Fruit fly (Drosophila melanogaster) whole organism, adult: Measurements from ENCODE around the gene CG10663.

Experiments
- CG11617 ChIP-seq: fragments of 200-800 bp; sonication (Bioruptor generic); optimal IDR thresholded peaks from 2 replicates; lab custom pipeline; 2017; ENCODE audit warnings: mild to moderate bottlenecking, missing biosample characterization, missing genetic modification reagents, missing genetic modification characterization
- CG12768 ChIP-seq: fragments of 200-800 bp; sonication (Bioruptor generic); optimal IDR thresholded peaks from 2 replicates; lab custom pipeline; 2017; ENCODE audit warnings: missing biosample characterization, missing genetic modification characterization, mild to moderate bottlenecking, moderate library complexity, missing genetic modification reagents
- CG14711 ChIP-seq: fragments of 200-800 bp; sonication (Bioruptor generic); optimal IDR thresholded peaks from 2 replicates; lab custom pipeline; 2018; ENCODE audit warnings: missing biosample characterization, mild to moderate bottlenecking, missing genetic modification characterization, moderate library complexity
- CG1620 ChIP-seq: fragments of 200-800 bp; sonication (Bioruptor generic); optimal IDR thresholded peaks from 2 replicates; lab custom pipeline; 2016; ENCODE audit warnings: missing biosample characterization, missing genetic modification characterization
- CG33017 ChIP-seq: fragments of 200-800 bp; sonication (Bioruptor generic); optimal IDR thresholded peaks from 2 replicates; lab custom pipeline; 2018; ENCODE audit warnings: missing biosample characterization, mild to moderate bottlenecking, missing genetic modification characterization, moderate library complexity
- CG5204 ChIP-seq: fragments of 200-800 bp; sonication (Bioruptor generic); optimal IDR thresholded peaks from 2 replicates; lab custom pipeline; 2016; ENCODE audit warnings: missing biosample characterization, missing genetic modification characterization
- CG7045 ChIP-seq: fragments of 200-800 bp; sonication (Bioruptor generic); optimal IDR thresholded peaks from 2 replicates; lab custom pipeline; 2017; ENCODE audit warnings: missing biosample characterization, mild to moderate bottlenecking, missing genetic modification characterization
- CG7101 ChIP-seq: fragments of 200-800 bp; sonication (Bioruptor generic); optimal IDR thresholded peaks from 2 replicates; lab custom pipeline; 2018; ENCODE audit warnings: missing biosample characterization, mild to moderate bottlenecking, missing genetic modification characterization, moderate library complexity
- Clk ChIP-seq: fragments of 200-800 bp; sonication (Bioruptor generic); optimal IDR thresholded peaks from 2 replicates; lab custom pipeline; 2017; ENCODE audit warnings: missing biosample characterization, missing genetic modification characterization
- Crg-1 ChIP-seq: fragments of 200-800 bp; sonication (Bioruptor generic); optimal IDR thresholded peaks from 2 replicates; lab custom pipeline; 2016; ENCODE audit warnings: missing biosample characterization, missing genetic modification characterization
- Hr96 ChIP-seq: fragments of 200-800 bp; sonication (Bioruptor generic); optimal IDR thresholded peaks from 2 replicates; lab custom pipeline; 2016; ENCODE audit warnings: missing biosample characterization, missing genetic modification characterization
- Mnt ChIP-seq: fragments of 200-800 bp; sonication (Bioruptor generic); optimal IDR thresholded peaks from 2 replicates; lab custom pipeline; 2016; ENCODE audit warnings: missing biosample characterization, mild to moderate bottlenecking, missing genetic modification characterization
- bab1 ChIP-seq: fragments of 200-800 bp; sonication (Bioruptor generic); optimal IDR thresholded peaks from 3 replicates; lab custom pipeline; 2019; ENCODE audit warnings: missing biosample characterization, mild to moderate bottlenecking, missing genetic modification characterization, moderate library complexity
- cic ChIP-seq: fragments of 200-800 bp; sonication (Bioruptor generic); optimal IDR thresholded peaks from 2 replicates; lab custom pipeline; 2017; ENCODE audit warnings: missing biosample characterization, mild to moderate bottlenecking, missing genetic modification characterization, moderate library complexity
- cnc ChIP-seq, 2 experiments: fragments of >200 bp; optimal IDR thresholded peaks; 2 replicates each; lab custom pipeline; 2017
- kay ChIP-seq: fragments of 200-800 bp; sonication (Bioruptor generic); peaks from one replicate; lab custom pipeline; 2016; ENCODE audit warnings: missing biosample characterization, missing genetic modification characterization, borderline replicate concordance
- ovo ChIP-seq: fragments of 200-800 bp; sonication (Bioruptor generic); optimal IDR thresholded peaks from 2 replicates; lab custom pipeline; 2016; ENCODE audit warnings: missing biosample characterization, missing genetic modification characterization
- pad ChIP-seq: fragments of 200-800 bp; sonication (Bioruptor generic); optimal IDR thresholded peaks from 3 replicates; lab custom pipeline; 2017; ENCODE audit warnings: missing biosample characterization, missing genetic modification characterization, mild to moderate bottlenecking, moderate library complexity, missing genetic modification reagents
- tj ChIP-seq: fragments of 200-800 bp; sonication (Bioruptor generic); optimal IDR thresholded peaks from 3 replicates; lab custom pipeline; 2017; ENCODE audit warnings: missing biosample characterization, mild to moderate bottlenecking, missing genetic modification characterization, moderate library complexity
- toe ChIP-seq: fragments of 200-800 bp; sonication (Bioruptor generic); optimal IDR thresholded peaks from 2 replicates; lab custom pipeline; 2016; ENCODE audit warnings: missing biosample characterization, missing genetic modification characterization

CG10663 gene

dm6 chr3L:12514762-12515215 lies 30.0 kb upstream of the CG10663 start, which contains the start of the genes sti and tral:
sti (minus strand) TSS chr3L:12514815.
tral (plus strand) TSS chr3L:12515059.
- TF ChIP-seq pad (GFP tag; lab: Kevin White, UChicago) (peak; percentile 86), Mnt (GFP tag; lab: Kevin White, UChicago) (peak; percentile 91), CG7045 (GFP tag; lab: Kevin White, UChicago) (peak; percentile 89), CG1620 (GFP tag; lab: Kevin White, UChicago) (peak; percentile 97), Hr96 (GFP tag; lab: Kevin White, UChicago) (peak; percentile 97), CG14711 (tag; lab: Kevin White, UChicago) (peak; percentile 100), CG33017 (peak; percentile 78), ovo (GFP tag; lab: Kevin White, UChicago) (peak; percentile 94), cic (GFP tag; lab: Kevin White, UChicago) (peak; percentile 78), tj (peak; percentile 77), CG7101 (tag; lab: Kevin White, UChicago) (peak; percentile 90), toe (GFP tag; lab: Kevin White, UChicago) (peak; percentile 98), Crg-1 (GFP tag; lab: Kevin White, UChicago) (peak; percentile 93), CG5204 (GFP tag; lab: Kevin White, UChicago) (peak; percentile 97), kay (GFP tag; lab: Kevin White, UChicago) (no peak), CG11617 (GFP tag; lab: Kevin White, UChicago) (peak; percentile 90), cnc (optimal IDR thresholded peaks at IDR 0.05; lab: Kevin White, UChicago) (no peak), bab1 (peak; percentile 91), CG12768 (peak; percentile 94), Clk (GFP tag; lab: Kevin White, UChicago) (peak; percentile 93)

DNA sequence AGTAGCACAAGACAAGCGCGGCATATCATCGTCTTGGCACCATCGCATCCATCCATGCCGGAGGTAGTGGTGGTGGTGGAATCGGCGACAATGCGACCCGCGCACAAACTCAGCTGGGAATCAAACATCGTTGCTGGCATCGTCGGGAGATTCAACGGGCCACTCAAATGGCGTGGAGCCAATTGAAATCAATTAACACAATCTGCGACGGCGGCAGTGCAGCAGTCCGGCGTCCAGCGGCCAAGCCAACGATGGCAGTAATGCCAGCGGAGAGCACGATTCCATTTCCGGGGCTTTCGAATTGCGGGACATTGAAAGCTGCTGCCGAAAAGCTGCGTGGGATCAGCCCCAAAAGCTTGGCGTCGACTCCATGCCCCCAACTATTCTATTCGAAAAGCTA lies 22.7 kb upstream of the CG10663 start, which contains the start of gene CG10654:
Gene CG10654 (minus strand): TSS at position 270 of the 400 bp plus-strand sequence.
- TF ChIP-seq Clk (GFP tag; lab: Kevin White, UChicago) (no peak), CG12768 (peak; percentile 54), CG11617 (GFP tag; lab: Kevin White, UChicago) (no peak)

DNA sequence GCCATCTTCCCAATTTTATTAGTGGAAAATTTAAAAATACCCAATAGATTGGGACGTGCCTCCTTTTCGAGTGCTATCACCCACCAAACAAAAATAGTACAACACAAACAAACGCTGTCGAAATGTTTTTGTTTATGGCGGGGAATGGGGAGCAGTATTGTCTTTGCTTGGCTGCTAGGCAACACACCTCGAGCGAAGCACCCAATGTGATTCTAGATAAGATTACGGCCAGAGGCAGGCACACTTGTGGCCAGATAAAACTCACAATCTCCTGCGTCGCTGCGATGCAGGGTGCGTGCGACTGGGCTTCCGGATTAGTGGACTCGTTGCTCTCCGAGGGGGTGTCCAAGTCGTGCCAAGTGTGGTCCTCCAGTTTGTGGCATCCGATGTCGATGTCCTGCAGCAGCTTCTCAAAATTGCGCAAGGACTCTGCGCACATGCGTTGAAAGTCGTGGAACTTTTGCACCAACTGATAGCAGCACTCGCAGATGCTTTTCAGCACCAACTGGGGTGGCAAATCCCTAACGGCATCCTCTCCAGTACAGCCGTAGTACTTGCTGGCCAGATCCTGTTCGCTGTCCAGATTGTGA lies 22.2 kb upstream of the CG10663 start:
- TF ChIP-seq CG5204 (GFP tag; lab: Kevin White, UChicago) (no peak), Mnt (GFP tag; lab: Kevin White, UChicago) (peak; percentile 6)

dm6 chr3L:12505990-12506389 lies 21.2 kb upstream of the CG10663 start:
- no peak for TF ChIP-seq tj
- TF ChIP-seq CG1620 (GFP tag; lab: Kevin White, UChicago) = no peak
- TF ChIP-seq cic (GFP tag; lab: Kevin White, UChicago) = no peak
- TF ChIP-seq Mnt (GFP tag; lab: Kevin White, UChicago) = no peak
- TF ChIP-seq Crg-1 (GFP tag; lab: Kevin White, UChicago) = no peak
- TF ChIP-seq CG7101 (tag; lab: Kevin White, UChicago) = no peak
- TF ChIP-seq ovo (GFP tag; lab: Kevin White, UChicago) = no peak

- TF ChIP-seq CG7101 (tag; lab: Kevin White, UChicago) (peak; percentile 67), CG11617 (GFP tag; lab: Kevin White, UChicago) (peak; percentile 58), Hr96 (GFP tag; lab: Kevin White, UChicago) (no peak), tj (peak; percentile 13), CG5204 (GFP tag; lab: Kevin White, UChicago) (no peak), pad (GFP tag; lab: Kevin White, UChicago) (peak; percentile 61), Clk (GFP tag; lab: Kevin White, UChicago) (no peak), ovo (GFP tag; lab: Kevin White, UChicago) (peak; percentile 77), cnc (optimal IDR thresholded peaks at IDR 0.05; lab: Kevin White, UChicago) (no peak), CG12768 (peak; percentile 29), cic (GFP tag; lab: Kevin White, UChicago) (no peak), CG1620 (GFP tag; lab: Kevin White, UChicago) (peak; percentile 8), kay (GFP tag; lab: Kevin White, UChicago) (no peak), CG33017 (peak; percentile 21), CG14711 (tag; lab: Kevin White, UChicago) (peak; percentile 74), bab1 (peak; percentile 19), toe (GFP tag; lab: Kevin White, UChicago) (no peak), Mnt (GFP tag; lab: Kevin White, UChicago) (peak; percentile 42), CG7045 (GFP tag; lab: Kevin White, UChicago) (peak; percentile 10), Crg-1 (GFP tag; lab: Kevin White, UChicago) (peak; percentile 12)
Measured at dm6 chr3L:12503865-12504650, 19.2 kb upstream of the CG10663 start, which contains the start of the genes CG10646 and vih. CG10646 (minus strand) TSS chr3L:12503894. vih (plus strand) TSS chr3L:12504292.

DNA sequence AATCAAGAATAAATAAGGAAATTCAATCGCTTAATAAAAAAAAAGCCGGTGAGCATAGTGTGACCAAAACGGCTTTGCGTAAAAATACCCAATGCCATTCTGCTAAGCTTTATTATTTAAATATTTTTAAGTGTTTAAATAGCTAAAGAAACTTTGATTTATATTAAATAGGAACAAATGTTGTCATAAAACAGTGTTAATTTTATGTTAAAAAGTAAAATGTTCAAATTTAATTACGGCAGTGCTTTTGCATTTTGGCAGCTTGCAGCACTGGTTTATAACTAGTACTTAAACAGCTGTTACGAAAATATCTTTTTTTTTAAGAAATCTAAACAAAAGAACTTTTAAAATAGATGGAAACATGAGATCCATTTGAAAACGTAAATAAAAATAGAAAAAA lies 16.4 kb upstream of the CG10663 start, which contains the start of the genes CG10638 and CG10681:
Gene CG10638 (minus strand): TSS at position 63 of the 400 bp plus-strand sequence.
Gene CG10681 (plus strand): TSS at position 265 of the 400 bp plus-strand sequence.
- TF ChIP-seq tj (peak; percentile 9), ovo (GFP tag; lab: Kevin White, UChicago) (no peak), cic (GFP tag; lab: Kevin White, UChicago) (no peak), Crg-1 (GFP tag; lab: Kevin White, UChicago) (peak; percentile 73), pad (GFP tag; lab: Kevin White, UChicago) (peak; percentile 54), CG11617 (GFP tag; lab: Kevin White, UChicago) (peak; percentile 57), CG7045 (GFP tag; lab: Kevin White, UChicago) (peak; percentile 44), Clk (GFP tag; lab: Kevin White, UChicago) (no peak), cnc (optimal IDR thresholded peaks at IDR 0.05; lab: Kevin White, UChicago) (no peak), kay (GFP tag; lab: Kevin White, UChicago) (peak; percentile 95), Mnt (GFP tag; lab: Kevin White, UChicago) (peak; percentile 58), CG7101 (tag; lab: Kevin White, UChicago) (peak; percentile 71), Hr96 (GFP tag; lab: Kevin White, UChicago) (no peak), CG1620 (GFP tag; lab: Kevin White, UChicago) (peak; percentile 66), toe (GFP tag; lab: Kevin White, UChicago) (no peak), CG12768 (peak; percentile 38), CG33017 (peak; percentile 44), CG5204 (GFP tag; lab: Kevin White, UChicago) (no peak), CG14711 (tag; lab: Kevin White, UChicago) (peak; percentile 73), bab1 (peak; percentile 55)
